Fruit fly (Drosophila melanogaster) whole organism: Measurements from ENCODE around the gene r.

Source experiments
- CG8478 ChIP-seq: fragments of >200 bp; optimal IDR thresholded peaks from 2 replicates; lab custom pipeline; 2018; ENCODE audit warnings: inconsistent platforms
- Dll ChIP-seq: fragments of >200 bp; optimal IDR thresholded peaks from 2 replicates; lab custom pipeline; 2017
- EcR ChIP-seq, 2 experiments: fragments of >200 bp; optimal IDR thresholded peaks; 2 replicates each; lab custom pipeline; 2017; ENCODE audit warnings: missing biosample characterization in 2 of 2, missing genetic modification characterization in 2 of 2, missing genetic modification reagents in 2 of 2
- pan ChIP-seq: fragments of >200 bp; optimal IDR thresholded peaks from 2 replicates; lab custom pipeline; 2017
- psq ChIP-seq: fragments of >200 bp; optimal IDR thresholded peaks from 2 replicates; lab custom pipeline; 2017
- usp ChIP-seq: fragments of >200 bp; optimal IDR thresholded peaks from 2 replicates; lab custom pipeline; 2017; ENCODE audit warnings: missing biosample characterization, missing genetic modification characterization, mixed read lengths

r gene

DNA sequence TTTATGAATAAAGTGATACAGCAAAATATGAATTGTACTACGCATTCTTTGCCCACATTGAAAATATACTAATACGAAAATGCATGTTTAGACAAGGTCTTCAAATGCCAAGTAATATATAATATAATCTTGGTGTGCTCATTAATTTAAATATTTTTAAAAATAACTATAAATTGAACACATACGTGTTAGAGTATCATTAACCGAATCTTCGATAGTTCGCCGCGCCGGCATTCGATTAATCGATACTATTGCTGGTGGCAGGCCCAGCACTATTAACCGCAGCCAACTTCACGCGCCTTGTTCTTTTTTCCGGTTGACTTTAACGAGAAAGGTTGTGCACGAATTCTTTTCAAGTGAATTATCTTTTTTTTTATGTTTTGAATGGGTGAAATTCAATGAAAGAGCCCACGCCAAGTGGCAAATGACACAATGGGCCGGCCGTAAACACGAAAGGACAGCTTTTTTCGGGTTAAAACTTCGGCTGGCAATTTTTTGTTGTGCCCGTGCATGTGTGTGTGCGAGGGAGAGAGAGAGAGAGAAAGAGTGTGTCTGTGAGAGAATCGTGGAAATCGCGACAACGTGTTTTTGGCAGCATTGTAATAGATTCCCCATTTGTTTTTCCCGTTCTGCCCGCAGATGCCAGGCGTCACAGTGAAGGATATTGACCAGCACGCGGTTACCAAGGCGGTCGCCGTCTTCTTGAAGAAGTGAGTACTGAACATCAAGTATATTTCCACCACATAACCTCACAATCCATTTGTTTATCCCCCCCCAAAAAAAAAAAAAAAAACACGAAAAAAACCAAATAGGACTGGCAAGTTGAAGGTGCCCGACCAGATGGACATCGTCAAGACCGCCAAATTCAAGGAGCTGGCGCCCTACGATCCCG lies 17.3 kb upstream of the r start, which contains the start of gene RpS19a:
RpS19a (plus strand) TSS at position 301 of the 892 bp plus-strand sequence.
- TF ChIP-seq CG8478 (no peak), usp (GFP tag; lab: Kevin White, UChicago) (no peak), psq (lab: Kevin White, UChicago) (no peak), pan (no peak), Dll (lab: Kevin White, UChicago) (no peak), EcR (GFP tag; optimal IDR thresholded peaks at IDR 0.05; lab: Kevin White, UChicago) (no peak)

DNA sequence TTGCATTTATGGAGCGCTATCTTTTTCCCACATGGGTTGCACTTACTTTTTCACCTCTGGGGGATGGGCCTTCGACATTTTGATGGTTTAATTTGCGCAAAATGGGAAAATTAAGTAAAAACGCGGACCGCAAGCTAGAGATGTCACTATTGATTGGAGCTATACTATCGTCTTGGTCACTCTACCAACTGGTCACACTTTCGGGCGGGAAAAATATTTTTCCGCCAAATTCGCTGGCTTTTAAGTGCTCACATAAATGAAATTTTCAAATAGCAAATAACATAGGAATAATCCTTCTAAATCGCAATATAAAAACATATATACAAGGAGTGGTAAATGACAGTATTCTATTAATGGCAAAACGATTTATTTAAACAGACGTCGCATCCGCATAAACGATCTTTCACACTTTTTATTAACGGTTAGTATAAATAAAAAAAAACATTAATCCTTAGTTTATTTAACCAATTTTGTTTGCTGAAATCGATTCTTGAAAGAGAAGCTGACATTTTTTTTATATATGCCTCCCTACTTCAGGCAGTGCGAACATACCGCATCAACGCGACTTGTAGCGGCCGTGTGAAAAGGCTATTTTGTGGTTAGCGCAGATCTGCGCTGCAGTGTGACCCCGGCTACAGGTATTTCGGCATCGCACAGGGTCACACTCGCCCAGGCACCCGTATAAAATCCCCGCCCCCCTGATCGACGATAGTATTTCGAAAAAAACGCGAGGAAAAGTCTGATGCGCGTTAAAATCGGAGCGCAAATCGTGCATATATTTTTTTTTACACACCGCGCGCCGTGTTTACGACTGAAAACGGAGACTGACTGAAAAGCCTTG lies 14.7 kb upstream of the r start, which contains the start of the genes SNRPG and mthl1:
SNRPG (minus strand) TSS at position 160 of the 841 bp plus-strand sequence.
mthl1 (plus strand) TSS at position 709 of the 841 bp plus-strand sequence.
- TF ChIP-seq CG8478 (no peak), usp (GFP tag; lab: Kevin White, UChicago) (no peak), pan (no peak), psq (lab: Kevin White, UChicago) (no peak), EcR (GFP tag; optimal IDR thresholded peaks at IDR 0.05; lab: Kevin White, UChicago) (no peak), Dll (lab: Kevin White, UChicago) (no peak)

DNA sequence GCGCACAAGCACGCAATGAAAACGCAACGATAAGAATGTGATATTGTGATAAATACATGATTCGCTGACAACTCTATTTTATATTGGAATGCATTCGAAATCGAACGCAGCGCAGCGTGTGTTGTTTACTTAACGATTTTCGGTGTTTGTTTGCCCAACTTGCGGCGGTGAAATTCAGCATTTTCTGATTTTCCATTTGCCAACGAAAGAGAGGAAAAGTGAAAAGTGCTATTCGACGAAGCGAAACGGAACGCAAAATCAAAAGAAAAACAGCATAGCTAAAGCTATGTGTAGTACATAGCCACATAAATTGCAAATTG lies 14.1 kb upstream of the r start:
- TF ChIP-seq pan, result no peak
- TF ChIP-seq usp (GFP tag; lab: Kevin White, UChicago), result no peak
- no peak for TF ChIP-seq EcR (GFP tag; optimal IDR thresholded peaks at IDR 0.05; lab: Kevin White, UChicago)
- no peak for TF ChIP-seq psq (lab: Kevin White, UChicago)
- no peak for TF ChIP-seq CG8478
- TF ChIP-seq Dll (lab: Kevin White, UChicago), result no peak

DNA sequence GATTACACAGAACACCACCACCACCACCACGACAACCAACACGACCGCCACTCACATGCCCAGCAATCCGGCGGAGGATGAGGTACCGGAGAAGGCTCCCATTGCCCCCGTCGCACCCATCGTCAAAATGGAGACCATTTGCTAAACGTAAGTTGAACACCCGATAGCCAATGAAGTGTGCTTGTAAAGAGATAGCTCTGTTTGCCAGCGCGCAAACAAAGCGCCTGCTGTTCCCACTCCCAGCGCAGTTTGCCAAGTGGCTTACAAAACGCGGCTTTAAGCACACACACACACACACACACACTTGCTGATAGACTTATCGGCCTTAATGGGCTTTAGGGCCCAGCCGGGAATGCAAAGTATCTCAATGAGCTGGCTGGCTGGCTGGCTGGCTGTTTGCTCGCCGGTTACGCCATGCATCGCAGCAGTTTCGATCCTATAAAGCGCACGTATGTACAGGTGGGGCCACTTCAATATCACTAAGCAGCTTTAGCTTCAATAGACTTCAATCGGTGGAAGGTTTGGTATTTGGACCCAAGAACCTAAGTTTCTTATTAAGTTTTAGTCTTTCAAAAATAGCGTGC lies 11.7 kb upstream of the r start:
- TF ChIP-seq psq (lab: Kevin White, UChicago), result no peak
- TF ChIP-seq Dll (lab: Kevin White, UChicago), result no peak
- TF ChIP-seq pan, result no peak
- no peak for TF ChIP-seq CG8478
- no peak for TF ChIP-seq usp (GFP tag; lab: Kevin White, UChicago)
- TF ChIP-seq EcR (GFP tag; optimal IDR thresholded peaks at IDR 0.05; lab: Kevin White, UChicago), result no peak

DNA sequence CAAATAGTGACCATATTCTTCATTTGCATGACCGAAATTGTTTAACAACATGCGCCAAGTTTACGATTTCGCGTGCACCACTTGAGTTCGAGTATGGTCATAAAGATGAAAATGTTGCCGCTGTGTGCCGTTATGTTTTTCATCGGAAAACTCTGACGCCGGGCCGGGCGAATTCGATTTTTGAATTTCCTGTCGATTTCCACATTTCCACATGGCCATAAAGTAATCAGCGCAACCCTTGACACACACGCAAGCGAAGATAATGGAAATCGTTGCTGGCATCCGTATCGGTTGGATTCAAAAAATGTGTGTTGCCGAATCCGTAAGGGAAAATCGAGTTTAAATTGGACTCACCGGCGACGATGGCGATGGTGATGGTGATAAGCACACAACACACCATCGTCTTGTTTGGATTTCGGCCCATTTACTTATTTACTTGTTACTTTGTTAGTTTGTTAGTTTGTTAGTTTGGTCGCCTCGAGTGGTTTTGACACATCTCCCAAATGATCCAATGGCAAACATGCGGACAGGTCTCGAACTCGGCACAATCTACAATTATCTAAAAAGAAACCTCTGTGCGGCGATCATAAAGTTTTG lies 10.5 kb upstream of the r start:
- TF ChIP-seq pan (no peak), psq (lab: Kevin White, UChicago) (no peak), EcR (GFP tag; optimal IDR thresholded peaks at IDR 0.05; lab: Kevin White, UChicago) (no peak), CG8478 (no peak), Dll (lab: Kevin White, UChicago) (no peak), usp (GFP tag; lab: Kevin White, UChicago) (no peak)

DNA sequence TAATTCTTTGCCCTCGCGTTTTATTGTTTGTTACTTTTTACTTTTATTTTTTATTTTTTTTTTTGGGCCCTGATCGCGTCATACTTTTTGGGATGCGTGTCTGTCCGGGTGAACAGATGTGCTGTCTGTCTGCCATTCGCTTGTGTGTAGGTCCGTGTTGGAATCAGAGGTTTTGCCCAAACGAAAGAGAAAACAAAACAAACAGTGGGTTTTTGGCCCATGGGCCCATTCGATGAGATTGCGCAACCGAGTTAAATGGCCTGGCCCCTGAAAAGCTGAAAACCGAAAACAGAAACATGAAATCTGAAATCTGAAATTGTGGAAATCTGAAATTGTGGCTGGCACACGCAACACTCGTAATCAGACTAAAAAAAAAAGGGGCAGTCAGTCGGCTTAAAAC lies 9.7 kb upstream of the r start:
- TF ChIP-seq Dll (lab: Kevin White, UChicago) (no peak), pan (no peak), CG8478 (no peak), EcR (GFP tag; optimal IDR thresholded peaks at IDR 0.05; lab: Kevin White, UChicago) (no peak), psq (lab: Kevin White, UChicago) (no peak), usp (GFP tag; lab: Kevin White, UChicago) (no peak)

DNA sequence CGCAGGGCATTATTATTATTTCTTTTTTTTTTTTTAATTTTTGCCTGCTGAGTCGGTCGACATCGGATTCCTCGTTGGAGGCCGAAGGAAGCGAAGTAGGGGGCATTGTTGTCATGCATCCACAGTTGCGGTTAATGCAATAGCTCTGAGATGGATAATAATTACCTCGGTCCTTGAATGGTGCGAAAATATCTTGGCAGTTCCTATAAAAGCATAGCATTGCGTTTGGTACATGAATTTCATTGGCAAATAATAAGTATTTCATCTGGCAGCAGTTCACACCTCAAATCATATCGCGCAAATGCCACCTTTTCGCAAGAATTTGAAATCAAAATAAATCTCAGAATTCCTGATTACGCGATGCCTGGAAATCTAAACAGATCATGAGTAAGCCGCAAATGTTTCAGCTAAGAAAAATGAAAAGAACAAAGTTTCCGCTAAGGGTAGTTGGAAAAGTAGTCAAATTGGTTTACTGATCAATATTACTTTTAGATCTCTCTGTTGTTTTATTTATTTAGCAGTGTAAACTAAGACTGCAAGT lies 8.0 kb upstream of the r start:
- TF ChIP-seq EcR (GFP tag; optimal IDR thresholded peaks at IDR 0.05; lab: Kevin White, UChicago) (no peak), Dll (lab: Kevin White, UChicago) (no peak), usp (GFP tag; lab: Kevin White, UChicago) (no peak), CG8478 (no peak), pan (no peak), psq (lab: Kevin White, UChicago) (no peak)

DNA sequence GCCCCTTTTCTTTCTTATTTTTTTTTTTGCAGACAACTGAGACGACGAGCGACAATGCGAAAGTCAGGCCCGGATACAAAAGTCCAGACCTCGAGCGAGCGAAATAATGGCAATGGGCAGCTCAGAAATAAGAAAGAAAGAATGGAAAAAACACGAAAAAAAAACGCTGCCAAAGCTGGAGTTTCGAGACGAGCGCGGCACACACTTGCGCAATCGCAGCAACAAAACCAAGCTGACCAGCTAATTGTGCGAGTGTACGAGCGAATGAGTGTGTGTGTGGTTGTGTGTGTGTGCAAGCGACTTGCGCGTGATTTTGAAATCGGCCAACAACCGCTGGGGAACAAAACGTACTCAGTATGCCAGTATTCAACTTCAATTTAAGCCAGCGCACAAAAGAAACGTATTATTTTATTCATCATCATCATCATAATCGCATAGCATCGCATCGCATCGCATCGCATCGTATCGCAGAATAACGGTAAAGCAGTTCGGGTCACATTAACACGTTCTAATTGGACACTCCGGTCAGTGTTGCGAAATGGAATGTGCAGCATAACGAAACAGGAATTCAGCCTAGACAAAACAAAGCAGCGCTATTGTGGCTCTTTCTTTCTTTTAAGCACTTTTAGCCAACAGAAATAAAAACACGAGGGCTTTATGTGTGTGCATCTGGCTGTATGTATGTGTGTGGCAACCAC lies 7.3 kb upstream of the r start:
- TF ChIP-seq pan, result no peak
- no peak for TF ChIP-seq Dll (lab: Kevin White, UChicago)
- TF ChIP-seq usp (GFP tag; lab: Kevin White, UChicago), result no peak
- TF ChIP-seq EcR (GFP tag; optimal IDR thresholded peaks at IDR 0.05; lab: Kevin White, UChicago), result no peak
- TF ChIP-seq CG8478, result no peak
- no peak for TF ChIP-seq psq (lab: Kevin White, UChicago)

DNA sequence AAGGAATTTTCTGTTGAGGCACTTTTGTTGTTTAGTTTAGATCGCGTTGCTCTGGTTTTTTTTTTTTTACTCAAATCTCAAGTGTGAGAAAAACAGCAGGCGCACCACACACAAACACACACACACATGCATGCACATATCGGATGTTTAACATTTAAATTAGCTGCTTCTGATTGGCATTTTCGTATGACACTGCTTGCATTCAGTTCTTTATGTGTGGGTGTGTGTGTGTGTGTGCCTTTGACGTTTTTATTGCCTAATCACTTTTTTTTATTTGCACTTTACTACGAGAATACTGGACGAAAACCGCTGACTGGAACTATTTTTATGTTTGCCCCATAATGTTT lies 6.8 kb upstream of the r start:
- TF ChIP-seq usp (GFP tag; lab: Kevin White, UChicago) (no peak), CG8478 (no peak), EcR (GFP tag; optimal IDR thresholded peaks at IDR 0.05; lab: Kevin White, UChicago) (no peak), pan (no peak), psq (lab: Kevin White, UChicago) (no peak), Dll (lab: Kevin White, UChicago) (no peak)
